Worm (Caenorhabditis elegans): ENCODE results near the gene mpst-2.

Gene mpst-2

DNA sequence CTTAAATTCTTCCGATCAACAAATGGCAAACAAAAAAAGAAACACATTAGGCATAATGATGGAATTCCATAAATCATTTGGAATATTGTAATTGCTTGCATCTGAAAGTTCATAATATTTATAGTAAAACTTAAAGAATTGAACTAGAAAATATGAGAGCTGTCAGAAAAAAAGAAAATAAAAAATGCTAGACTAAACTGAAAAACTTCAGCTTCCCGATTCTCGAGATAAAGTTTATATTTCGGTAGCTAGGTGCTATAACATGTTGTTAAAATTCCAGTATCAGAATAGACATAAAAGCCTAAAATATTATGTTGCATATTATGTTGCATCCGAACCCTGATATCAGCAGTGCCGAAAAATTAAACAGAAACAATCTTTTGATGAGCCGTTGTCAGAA lies 30.8 kb upstream of the mpst-2 start, which contains the start of gene srg-54:
srg-54 (minus strand) TSS at position 101 of the 400 bp plus-strand sequence.
- no peak for TF ChIP-seq nhr-76 (tag; optimal IDR thresholded peaks at IDR 0.05)

DNA sequence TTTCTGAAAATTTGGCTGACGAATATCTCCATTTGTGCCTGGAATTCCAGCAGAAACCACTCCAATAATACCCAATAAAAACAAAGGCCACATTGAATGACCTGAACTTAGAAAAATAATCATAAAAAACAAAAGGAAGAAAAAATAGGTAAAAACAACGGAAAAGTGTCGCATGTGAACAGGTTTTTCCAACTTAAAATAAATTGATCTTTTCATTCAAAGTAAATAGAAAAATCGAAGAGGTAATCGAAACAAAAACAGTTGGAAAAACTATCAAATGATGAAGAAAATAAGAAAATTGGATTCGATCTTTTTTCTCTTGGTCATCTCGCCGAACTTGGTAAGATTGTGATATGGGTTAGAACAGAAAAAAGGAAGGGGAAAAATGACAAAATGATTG lies 28.3 kb upstream of the mpst-2 start, which contains the start of gene zmp-4:
zmp-4 (minus strand) TSS at position 101 of the 400 bp plus-strand sequence.
- TF ChIP-seq ama-1 (optimal IDR thresholded peaks at IDR 0.05) = no peak
- TF ChIP-seq mml-1 (tag; optimal IDR thresholded peaks at IDR 0.05) = no peak
- TF ChIP-seq nfya-1 (tag; optimal IDR thresholded peaks at IDR 0.05; ENCODE audit: insufficient read depth) = no peak
- no peak for TF ChIP-seq ceh-16 (tag; optimal IDR thresholded peaks at IDR 0.05)
- TF ChIP-seq nhr-67 (tag; optimal IDR thresholded peaks at IDR 0.05) = no peak
- no peak for TF ChIP-seq unc-39 (tag; optimal IDR thresholded peaks at IDR 0.05)
- TF ChIP-seq elt-3 (tag; optimal IDR thresholded peaks at IDR 0.05) = no peak
- TF ChIP-seq skn-1 (tag; optimal IDR thresholded peaks at IDR 0.05) = no peak
- no peak for TF ChIP-seq lin-39 (tag; optimal IDR thresholded peaks at IDR 0.05)

DNA sequence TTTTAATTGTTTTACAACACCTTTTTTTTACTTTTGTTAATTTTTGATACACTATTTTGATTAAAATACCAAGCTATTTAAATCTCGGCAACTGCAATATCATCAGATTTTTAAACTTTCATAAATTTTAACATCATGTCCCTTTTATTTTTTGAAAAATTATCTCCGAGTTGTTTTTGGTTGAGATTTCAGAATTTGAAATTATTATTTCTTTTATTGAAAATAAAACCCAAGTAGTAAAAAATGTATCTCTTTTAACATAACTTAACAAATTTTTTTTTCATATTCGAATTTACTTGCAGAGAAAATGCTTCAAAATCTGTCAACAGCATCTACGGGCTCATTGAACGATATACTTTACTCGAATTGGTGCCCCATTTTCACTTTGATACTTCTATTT lies 22.3 kb upstream of the mpst-2 start, which contains the start of gene H12D21.11:
H12D21.11 (plus strand) TSS at position 301 of the 400 bp plus-strand sequence.
- no peak for TF ChIP-seq nhr-23 (tag; optimal IDR thresholded peaks at IDR 0.05)
- no peak for TF ChIP-seq tbx-2 (tag; optimal IDR thresholded peaks at IDR 0.05)
- TF ChIP-seq elt-2 (tag; optimal IDR thresholded peaks at IDR 0.05) = no peak
- TF ChIP-seq fos-1 (tag; optimal IDR thresholded peaks at IDR 0.05) = no peak
- TF ChIP-seq sea-2 (GFP tag; optimal IDR thresholded peaks at IDR 0.05) = no peak
- no peak for TF ChIP-seq elt-1 (tag; optimal IDR thresholded peaks at IDR 0.05)
- TF ChIP-seq lin-15B (tag; optimal IDR thresholded peaks at IDR 0.05) = no peak
- TF ChIP-seq nhr-12 (tag; optimal IDR thresholded peaks at IDR 0.05) = no peak
- no peak for TF ChIP-seq R02D3.7 (tag; optimal IDR thresholded peaks at IDR 0.05)
- TF ChIP-seq egl-27 (tag; optimal IDR thresholded peaks at IDR 0.05) = no peak
- no peak for TF ChIP-seq pqm-1 (tag; optimal IDR thresholded peaks at IDR 0.05)
- TF ChIP-seq nhr-28 (tag; optimal IDR thresholded peaks at IDR 0.05) = no peak
- no peak for TF ChIP-seq fkh-2 (tag; optimal IDR thresholded peaks at IDR 0.05)
- TF ChIP-seq nhr-76 (tag; optimal IDR thresholded peaks at IDR 0.05) = no peak
- TF ChIP-seq ztf-11 (tag; optimal IDR thresholded peaks at IDR 0.05) = no peak
- TF ChIP-seq nhr-67 (tag; optimal IDR thresholded peaks at IDR 0.05) = no peak
- TF ChIP-seq hmg-11 (tag; optimal IDR thresholded peaks at IDR 0.05) = no peak
- no peak for TF ChIP-seq snpc-4 (tag; optimal IDR thresholded peaks at IDR 0.05)
- TF ChIP-seq ceh-9 (tag; optimal IDR thresholded peaks at IDR 0.05) = no peak
- no peak for TF ChIP-seq daf-12 (tag; optimal IDR thresholded peaks at IDR 0.05)

- peak; percentile 7 for TF ChIP-seq egl-5 (tag; optimal IDR thresholded peaks at IDR 0.05)
- TF ChIP-seq nhr-25 (tag; optimal IDR thresholded peaks at IDR 0.05) = no peak
Observed at ce11 chrV:14910758-14911157, 17.5 kb upstream of the mpst-2 start.

- TF ChIP-seq snpc-4 (tag; optimal IDR thresholded peaks at IDR 0.05) = no peak
- TF ChIP-seq nhr-28 (tag; optimal IDR thresholded peaks at IDR 0.05) = no peak
- no peak for TF ChIP-seq nhr-25 (tag; optimal IDR thresholded peaks at IDR 0.05)
- no peak for TF ChIP-seq ZK546.5 (tag; optimal IDR thresholded peaks at IDR 0.05)
- TF ChIP-seq nhr-77 (tag; optimal IDR thresholded peaks at IDR 0.05) = no peak
- no peak for TF ChIP-seq eor-1 (tag; optimal IDR thresholded peaks at IDR 0.05)
- TF ChIP-seq tbx-2 (tag; optimal IDR thresholded peaks at IDR 0.05) = no peak
- TF ChIP-seq skn-1 (tag; optimal IDR thresholded peaks at IDR 0.05) = no peak
- TF ChIP-seq ceh-82 (tag; optimal IDR thresholded peaks at IDR 0.05) = no peak
- TF ChIP-seq lin-39 (tag; optimal IDR thresholded peaks at IDR 0.05) = no peak
- TF ChIP-seq mdl-1 (tag; optimal IDR thresholded peaks at IDR 0.05) = no peak
- no peak for TF ChIP-seq nfya-1 (tag; optimal IDR thresholded peaks at IDR 0.05; ENCODE audit: insufficient read depth)
- TF ChIP-seq jun-1 (tag; optimal IDR thresholded peaks at IDR 0.05) = no peak
Observed at ce11 chrV:14909331-14909835, 16.1 kb upstream of the mpst-2 start, which contains the start of gene H12D21.9. Gene H12D21.9, minus strand, starts transcription at chrV:14909478.
